Worm (Caenorhabditis elegans) whole organism, L4 larva: ENCODE data around the gene hrg-10.

Experiments
- T26A8.4 ChIP-seq: fragments of 200-800 bp; sonication (Bioruptor generic); IDR thresholded peaks from 2 replicates; pipeline ENCODE4 v1.3.6; 2022; ENCODE audit warnings: missing genetic modification characterization, missing compliant biosample characterization
- fkh-10 ChIP-seq: fragments of 150-350 bp; optimal IDR thresholded peaks from 2 replicates; lab custom pipeline; 2014; ENCODE audit warnings: missing biosample characterization, missing genetic modification reagents, missing genetic modification characterization
- mep-1 ChIP-seq: fragments of 150-350 bp; sonication (generic microtip); optimal IDR thresholded peaks from 3 replicates; lab custom pipeline; 2014; ENCODE audit warnings: missing biosample characterization, missing genetic modification characterization
- skn-1 ChIP-seq: fragments of 150-350 bp; optimal IDR thresholded peaks from 2 replicates; lab custom pipeline; 2014; ENCODE audit warnings: missing biosample characterization, missing genetic modification characterization

DNA sequence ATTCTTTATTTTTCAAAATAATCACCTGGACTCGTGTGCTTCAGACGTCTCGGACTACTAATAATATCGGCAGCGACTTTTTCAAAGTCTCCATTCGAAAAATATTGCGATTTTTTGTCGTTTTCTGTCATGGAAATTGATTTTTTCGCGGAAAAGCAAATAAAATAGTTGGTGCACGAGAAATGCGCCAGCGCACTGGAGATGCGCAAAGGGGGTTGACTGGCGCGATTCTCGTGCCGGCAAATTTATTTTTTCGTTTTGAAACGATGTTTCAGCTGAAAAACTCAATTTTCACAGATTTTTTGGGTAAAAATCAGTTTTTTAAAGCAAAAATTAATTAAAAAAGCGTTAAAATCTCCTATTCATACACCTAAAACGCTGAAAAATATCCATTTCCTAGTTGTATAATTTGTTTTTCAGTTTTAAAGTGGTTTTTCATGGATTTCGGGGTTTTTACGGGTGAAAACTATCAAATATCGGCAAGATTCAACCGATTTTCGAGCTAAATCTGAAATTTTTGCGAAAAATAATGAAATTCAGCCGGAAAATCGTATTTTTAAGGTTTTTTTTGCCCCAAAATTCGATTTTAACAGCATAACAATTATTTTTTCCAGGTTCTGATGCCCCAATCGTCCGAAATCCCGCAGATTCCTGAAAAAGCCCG, 33.3 kb upstream of the hrg-10 start, which contains the start of the genes reps-1 and Y39B6A.37:
- TF ChIP-seq skn-1 (tag; lab: Kevin White, UChicago) (no peak), mep-1 (tag; lab: Kevin White, UChicago) (peak; percentile 77), T26A8.4 (peak; percentile 75), fkh-10 (no peak)
